Worm (Caenorhabditis elegans): Measurements from ENCODE around the gene F52H2.1.
A peak's percentile ranks its signal among the peaks of the same experiment; 100 is the strongest.

F52H2.1 gene

DNA sequence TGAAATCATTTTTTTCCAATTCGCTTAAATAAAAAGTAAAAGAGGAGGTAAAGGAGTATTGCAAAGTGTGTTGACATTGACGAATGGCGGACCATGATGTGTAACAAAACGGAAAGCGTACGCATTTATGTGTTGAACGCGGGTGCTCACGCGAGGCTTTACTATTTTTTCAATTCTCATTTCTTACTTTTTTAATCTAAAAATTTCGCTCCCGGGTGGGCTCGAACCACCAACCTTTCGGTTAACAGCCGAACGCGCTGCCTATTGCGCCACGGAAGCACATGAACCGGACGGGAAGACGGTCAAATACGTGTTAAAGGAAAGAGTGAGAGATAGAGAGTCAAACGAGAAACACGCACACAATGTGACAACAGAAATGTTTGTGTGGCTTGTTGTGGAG lies 23.6 kb upstream of the F52H2.1 start (continued):
- TF ChIP-seq ZK546.5 (tag; optimal IDR thresholded peaks at IDR 0.05) (no peak), ztf-7 (tag; optimal IDR thresholded peaks at IDR 0.05) (peak; percentile 33), mdt-29 (GFP tag; IDR thresholded peaks at IDR 0.05) (0 out of 2 replicates have a peak, but pooled peaks have one; percentile 47), madf-5 (GFP tag; IDR thresholded peaks at IDR 0.05) (peak; percentile 68 to 91; a peak in 2 of 4 replicates), zfp-2 (tag; optimal IDR thresholded peaks at IDR 0.05) (peak; percentile 26), saeg-2 (GFP tag; IDR thresholded peaks at IDR 0.05) (no peak), pha-4 (GFP tag; IDR thresholded peaks at IDR 0.05) (peak; percentile 81), pha-4 (tag; optimal IDR thresholded peaks at IDR 0.05) (no peak), lin-29 (GFP tag; IDR thresholded peaks at IDR 0.05) (no peak; the same call in 1 of the 2 replicates), nhr-11 (tag; optimal IDR thresholded peaks at IDR 0.05) (peak; percentile 75), unc-39 (tag; optimal IDR thresholded peaks at IDR 0.05) (no peak), hmg-1.1 (GFP tag; IDR thresholded peaks at IDR 0.05) (peak; percentile 94), duxl-1 (tag; optimal IDR thresholded peaks at IDR 0.05; ENCODE audit: poor library complexity) (peak; percentile 34), nhr-102 (tag; optimal IDR thresholded peaks at IDR 0.05) (peak; percentile 57), dpl-1 (GFP tag; optimal IDR thresholded peaks at IDR 0.05) (peak; percentile 6), egl-43 (GFP tag; IDR thresholded peaks at IDR 0.05) (peak; percentile 92), nhr-41 (GFP tag; IDR thresholded peaks at IDR 0.05) (peak; percentile 88), ama-1 (optimal IDR thresholded peaks at IDR 0.05) (no peak), F49E8.2 (tag; optimal IDR thresholded peaks at IDR 0.05; ENCODE audit: borderline replicate concordance) (peak; percentile 41)

ce11 chrX:2550665-2551064 lies 22.2 kb upstream of the F52H2.1 start:
- no peak for TF ChIP-seq spr-3 (GFP tag; optimal IDR thresholded peaks at IDR 0.05)
- TF ChIP-seq nhr-42 (GFP tag; IDR thresholded peaks at IDR 0.05): no peak
- peak; percentile 54 for TF ChIP-seq fkh-10 (GFP tag; optimal IDR thresholded peaks at IDR 0.05)
- no peak for TF ChIP-seq snpc-4 (tag; optimal IDR thresholded peaks at IDR 0.05)
- TF ChIP-seq ceh-32 (tag; optimal IDR thresholded peaks at IDR 0.05; ENCODE audit: poor library complexity): no peak
- TF ChIP-seq ceh-82 (tag; optimal IDR thresholded peaks at IDR 0.05): no peak
- TF ChIP-seq daf-8 (GFP tag; IDR thresholded peaks at IDR 0.05): no peak
- TF ChIP-seq F37D6.2 (tag; optimal IDR thresholded peaks at IDR 0.05): no peak
- TF ChIP-seq lin-39 (tag; optimal IDR thresholded peaks at IDR 0.05): no peak
- TF ChIP-seq dmd-8 (GFP tag; IDR thresholded peaks at IDR 0.05): no peak
- no peak for TF ChIP-seq lim-7 (GFP tag; IDR thresholded peaks at IDR 0.05)
- TF ChIP-seq hlh-30 (tag; optimal IDR thresholded peaks at IDR 0.05; ENCODE audit: insufficient read depth): peak; percentile 53
- no peak for TF ChIP-seq F26F4.8 (GFP tag; conservative IDR thresholded peaks at IDR 0.05)

DNA sequence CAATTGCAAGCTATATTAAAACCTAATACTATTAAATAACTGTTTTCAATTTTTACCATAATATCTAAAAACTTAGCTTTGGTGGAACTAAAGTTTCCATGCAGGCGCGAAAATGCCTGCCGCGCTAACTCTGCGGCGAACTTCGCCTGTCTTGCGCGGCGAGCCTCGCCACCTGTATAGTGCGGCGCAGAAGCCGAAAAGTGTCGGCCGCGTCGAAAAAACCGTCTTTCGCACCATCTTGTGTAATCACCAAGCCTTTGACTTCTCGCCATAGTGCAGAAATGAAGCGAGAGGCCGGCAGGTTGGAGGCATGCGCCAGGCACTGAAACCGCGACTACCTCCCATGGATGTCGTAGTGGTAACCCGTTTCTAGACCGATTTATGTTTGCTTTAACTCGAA lies 21.4 kb upstream of the F52H2.1 start:
- TF ChIP-seq attf-4 (tag; optimal IDR thresholded peaks at IDR 0.05): no peak
- peak; percentile 18 for TF ChIP-seq aha-1 (tag)
- TF ChIP-seq nhr-6 (tag; optimal IDR thresholded peaks at IDR 0.05): no peak
- peak; percentile 26; the same call in 1 of the 2 replicates for TF ChIP-seq egl-43 (GFP tag; IDR thresholded peaks at IDR 0.05)
- no peak for TF ChIP-seq arid-1 (GFP tag; conservative IDR thresholded peaks at IDR 0.05)
- no peak for TF ChIP-seq ama-1 (optimal IDR thresholded peaks at IDR 0.05)
- TF ChIP-seq unc-39 (tag; optimal IDR thresholded peaks at IDR 0.05): no peak
- TF ChIP-seq set-16 (GFP tag; IDR thresholded peaks at IDR 0.05): peak; percentile 81
- TF ChIP-seq php-3 (GFP tag; IDR thresholded peaks at IDR 0.05): no peak
- TF ChIP-seq nhr-11 (tag; optimal IDR thresholded peaks at IDR 0.05): no peak
- TF ChIP-seq skn-1 (tag; optimal IDR thresholded peaks at IDR 0.05): no peak
- TF ChIP-seq dve-1 (tag; optimal IDR thresholded peaks at IDR 0.05; ENCODE audit: insufficient read depth): no peak
- TF ChIP-seq ceh-44 (GFP tag; IDR thresholded peaks at IDR 0.05): no peak
- TF ChIP-seq mxl-3 (GFP tag; optimal IDR thresholded peaks at IDR 0.05): no peak
- TF ChIP-seq tra-1 (GFP tag; IDR thresholded peaks at IDR 0.05): no peak
- no peak for TF ChIP-seq nhr-77 (tag; optimal IDR thresholded peaks at IDR 0.05)
- TF ChIP-seq Y48G9A.11 (GFP tag; IDR thresholded peaks at IDR 0.05): 0 out of 2 replicates have a peak, but pooled peaks have one; percentile 10
- TF ChIP-seq spr-1 (tag; optimal IDR thresholded peaks at IDR 0.05): no peak
- no peak for TF ChIP-seq pqm-1 (tag; optimal IDR thresholded peaks at IDR 0.05)
- TF ChIP-seq snpc-4 (tag; optimal IDR thresholded peaks at IDR 0.05): no peak
- TF ChIP-seq daf-12 (tag; optimal IDR thresholded peaks at IDR 0.05): no peak
